Worm (Caenorhabditis elegans) whole organism, L4/young adult: ENCODE results near the gene T25D3.4.

Source experiments
- W03F9.2 ChIP-seq: fragments of 150-350 bp; optimal IDR thresholded peaks from 2 replicates; lab custom pipeline; 2014; ENCODE audit warnings: missing biosample characterization, missing genetic modification characterization
- dao-5 ChIP-seq: sonication (generic microtip); optimal IDR thresholded peaks from 2 replicates; lab custom pipeline; 2016; ENCODE audit warnings: missing genotype, missing genetic modification characterization, moderate library complexity, missing compliant biosample characterization
- him-1 ChIP-seq: sonication (generic microtip); optimal IDR thresholded peaks from 2 replicates; lab custom pipeline; 2016; ENCODE audit warnings: missing genotype, missing genetic modification reagents, missing genetic modification characterization, missing compliant biosample characterization

Gene T25D3.4

ce11 chrII:162182-162581 is 15.1 kb downstream of the T25D3.4 start, which contains the start of gene etr-1:
Gene etr-1 (plus strand): TSS chrII:162374.
- TF ChIP-seq W03F9.2 (tag; lab: Kevin White, UChicago): no peak

ce11 chrII:163229-163628 is 16.2 kb downstream of the T25D3.4 start:
- no peak for TF ChIP-seq him-1 (tag; lab: Kevin White, UChicago)
- TF ChIP-seq dao-5 (tag; lab: Kevin White, UChicago): no peak
- no peak for TF ChIP-seq W03F9.2 (tag; lab: Kevin White, UChicago)

- TF ChIP-seq W03F9.2 (tag; lab: Kevin White, UChicago) (no peak), him-1 (tag; lab: Kevin White, UChicago) (no peak), dao-5 (tag; lab: Kevin White, UChicago) (no peak)
Measured at ce11 chrII:173679-174078, 26.6 kb downstream of the T25D3.4 start, which contains the start of gene T01D1.7. Gene T01D1.7 (minus strand): TSS chrII:173779.

- TF ChIP-seq him-1 (tag; lab: Kevin White, UChicago) (no peak), W03F9.2 (tag; lab: Kevin White, UChicago) (no peak), dao-5 (tag; lab: Kevin White, UChicago) (no peak)
Measured at ce11 chrII:175868-176267, 28.8 kb downstream of the T25D3.4 start, which contains the start of gene T01D1.3. Gene T01D1.3 (minus strand): TSS chrII:175968.

- TF ChIP-seq him-1 (tag; lab: Kevin White, UChicago): no peak
- no peak for TF ChIP-seq dao-5 (tag; lab: Kevin White, UChicago)
- no peak for TF ChIP-seq W03F9.2 (tag; lab: Kevin White, UChicago)
Measured at ce11 chrII:176622-177021, 29.6 kb downstream of the T25D3.4 start.

- no peak for TF ChIP-seq dao-5 (tag; lab: Kevin White, UChicago)
- TF ChIP-seq him-1 (tag; lab: Kevin White, UChicago): no peak
- TF ChIP-seq W03F9.2 (tag; lab: Kevin White, UChicago): no peak
Measured at ce11 chrII:178146-178545, 31.1 kb downstream of the T25D3.4 start.

ce11 chrII:178993-179392 is 32.0 kb downstream of the T25D3.4 start, which contains the start of gene T01D1.4:
Gene T01D1.4 (minus strand): TSS chrII:179093.
- no peak for TF ChIP-seq W03F9.2 (tag; lab: Kevin White, UChicago)
- TF ChIP-seq him-1 (tag; lab: Kevin White, UChicago): no peak
- TF ChIP-seq dao-5 (tag; lab: Kevin White, UChicago): no peak

- TF ChIP-seq W03F9.2 (tag; lab: Kevin White, UChicago) (no peak), him-1 (tag; lab: Kevin White, UChicago) (no peak), dao-5 (tag; lab: Kevin White, UChicago) (no peak)
Measured at ce11 chrII:186504-186903, 39.5 kb downstream of the T25D3.4 start, which contains the start of gene T01D1.8. Gene T01D1.8 (plus strand): TSS chrII:186739.

- TF ChIP-seq W03F9.2 (tag; lab: Kevin White, UChicago) (no peak), him-1 (tag; lab: Kevin White, UChicago) (no peak), dao-5 (tag; lab: Kevin White, UChicago) (no peak)
Measured at ce11 chrII:188967-189366, 41.9 kb downstream of the T25D3.4 start, which contains the start of gene T01D1.5. Gene T01D1.5 (minus strand): TSS chrII:189067.

ce11 chrII:192584-192983 is 45.6 kb downstream of the T25D3.4 start:
- TF ChIP-seq W03F9.2 (tag; lab: Kevin White, UChicago): no peak
- TF ChIP-seq dao-5 (tag; lab: Kevin White, UChicago): no peak
- TF ChIP-seq him-1 (tag; lab: Kevin White, UChicago): no peak

- TF ChIP-seq him-1 (tag; lab: Kevin White, UChicago) (no peak), dao-5 (tag; lab: Kevin White, UChicago) (no peak), W03F9.2 (tag; lab: Kevin White, UChicago) (no peak)
Measured at ce11 chrII:194458-194857, 47.4 kb downstream of the T25D3.4 start, which contains the start of gene abu-11. Gene abu-11 (minus strand): TSS chrII:194558.

ce11 chrII:196685-197084 is 49.7 kb downstream of the T25D3.4 start, which contains the start of gene chs-2:
Gene chs-2 (plus strand): TSS chrII:196985.
- TF ChIP-seq him-1 (tag; lab: Kevin White, UChicago) (no peak), W03F9.2 (tag; lab: Kevin White, UChicago) (no peak), dao-5 (tag; lab: Kevin White, UChicago) (no peak)
